1 fruit fly cellular context compared by ENCODE assay signal in the genomic region with DNA sequence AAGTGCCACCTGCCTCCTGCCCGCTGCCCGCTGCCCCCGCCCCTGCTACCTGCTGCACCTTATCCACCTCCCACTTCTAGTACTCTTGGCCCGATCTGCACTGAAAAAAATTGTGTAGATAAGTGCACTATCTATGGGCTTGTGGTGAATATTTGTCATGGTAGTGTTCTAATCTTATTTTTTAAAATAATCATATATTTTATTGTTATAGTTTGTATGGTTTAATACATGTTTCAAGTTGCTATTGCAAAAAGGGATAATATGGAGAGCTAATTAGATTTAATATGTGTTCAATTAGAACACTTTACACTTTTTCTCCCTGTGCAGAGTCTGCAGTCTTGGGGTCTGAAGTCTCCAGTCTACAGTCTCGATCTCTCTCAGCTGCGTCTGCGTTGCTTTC.
TF ChIP-seq lines count a peak whose summit lies in the region.

No protein-coding gene starts in this region.

TF ChIP-seq in whole organism, embryonic, 481 proteins besides CTCF, POLR2A, EP300 and RAD21 (continued from another document):
- TF ChIP-seq gsb-n (tag; optimal IDR thresholded peaks at IDR 0.05; lab: Kevin White, UChicago) (peak; percentile 18), prd (optimal IDR thresholded peaks at IDR 0.05; lab: Kevin White, UChicago) (no peak), prd (GFP tag; IDR thresholded peaks at IDR 0.05; lab: Robert Waterston, UW) (peak; percentile 44; the same call in 1 of the 3 replicates), wor (GFP tag; IDR thresholded peaks at IDR 0.05; lab: Robert Waterston, UW) (no peak), Hmx (GFP tag; optimal IDR thresholded peaks at IDR 0.05; lab: Kevin White, UChicago) (no peak), Sox102F (GFP tag; optimal IDR thresholded peaks at IDR 0.05; lab: Kevin White, UChicago) (peak; percentile 36), usp (GFP tag; optimal IDR thresholded peaks at IDR 0.05; lab: Kevin White, UChicago) (no peak), kah (GFP tag; optimal IDR thresholded peaks at IDR 0.05; lab: Kevin White, UChicago) (no peak), C15 (GFP tag; IDR thresholded peaks at IDR 0.05; lab: Robert Waterston, UW) (no peak), Trl (optimal IDR thresholded peaks at IDR 0.05; lab: Kevin White, UChicago) (no peak), Trl (GFP tag; optimal IDR thresholded peaks at IDR 0.05; lab: Kevin White, UChicago) (no peak), CG34224 (GFP tag; IDR thresholded peaks at IDR 0.05; lab: Robert Waterston, UW; ENCODE audit: partially characterized antibody) (no peak), ttk (GFP tag; IDR thresholded peaks at IDR 0.05; lab: Robert Waterston, UW) (0 out of 2 replicates have a peak, but pooled peaks have one; percentile 20), Hr78 (GFP tag; optimal IDR thresholded peaks at IDR 0.05; lab: Kevin White, UChicago) (peak in 1 of 2 experiments; percentile 1), HLH54F (GFP tag; optimal IDR thresholded peaks at IDR 0.05; lab: Kevin White, UChicago) (no peak), peb (GFP tag; IDR thresholded peaks at IDR 0.05; lab: Robert Waterston, UW) (peak; percentile 58; the same call in 1 of the 2 replicates), lab (GFP tag; optimal IDR thresholded peaks at IDR 0.05; lab: Kevin White, UChicago) (peak; percentile 6), CG12104 (GFP tag; optimal IDR thresholded peaks at IDR 0.05; lab: Kevin White, UChicago) (peak; percentile 1), CG12942 (GFP tag; optimal IDR thresholded peaks at IDR 0.05; lab: Kevin White, UChicago) (peak; percentile 4), CG7745 (tag; optimal IDR thresholded peaks at IDR 0.05; lab: Kevin White, UChicago) (no peak), CG8944 (GFP tag; optimal IDR thresholded peaks at IDR 0.05; lab: Kevin White, UChicago) (no peak), Awh (GFP tag; IDR thresholded peaks at IDR 0.05; lab: Robert Waterston, UW) (no peak), Nf-YA (GFP tag; IDR thresholded peaks at IDR 0.05; lab: Robert Waterston, UW) (no peak), CG17829 (tag; optimal IDR thresholded peaks at IDR 0.05; lab: Kevin White, UChicago) (peak; percentile 57), Bteb2 (GFP tag; optimal IDR thresholded peaks at IDR 0.05; lab: Kevin White, UChicago) (no peak), Xrp1 (GFP tag; IDR thresholded peaks at IDR 0.05; lab: Robert Waterston, UW) (peak; percentile 64; the same call in 1 of the 2 replicates), tap (tag; optimal IDR thresholded peaks at IDR 0.05; lab: Kevin White, UChicago) (peak; percentile 36), fd64A (GFP tag; optimal IDR thresholded peaks at IDR 0.05; lab: Kevin White, UChicago) (no peak), PHDP (tag; optimal IDR thresholded peaks at IDR 0.05; lab: Kevin White, UChicago) (peak; percentile 38), CG11093 (GFP tag; IDR thresholded peaks at IDR 0.05; lab: Robert Waterston, UW) (peak; percentile 31; the same call in 1 of the 3 replicates), Atf3 (GFP tag; optimal IDR thresholded peaks at IDR 0.05; lab: Kevin White, UChicago) (no peak), CG7928 (GFP tag; optimal IDR thresholded peaks at IDR 0.05; lab: Kevin White, UChicago) (no peak), unpg (GFP tag; optimal IDR thresholded peaks at IDR 0.05; lab: Kevin White, UChicago) (peak; percentile 37), Spps (tag; optimal IDR thresholded peaks at IDR 0.05; lab: Kevin White, UChicago) (peak; percentile 2), ken (GFP tag; IDR thresholded peaks at IDR 0.05; lab: Robert Waterston, UW) (no peak), row (GFP tag; IDR thresholded peaks at IDR 0.05; lab: Robert Waterston, UW) (peak; percentile 66), dati (GFP tag; IDR thresholded peaks at IDR 0.05; lab: Robert Waterston, UW) (no peak), CG2678 (tag; optimal IDR thresholded peaks at IDR 0.05; lab: Kevin White, UChicago) (peak; percentile 58), tx (GFP tag; optimal IDR thresholded peaks at IDR 0.05; lab: Kevin White, UChicago) (no peak), fd96Cb (tag; optimal IDR thresholded peaks at IDR 0.05; lab: Kevin White, UChicago) (peak; percentile 60), toy (GFP tag; IDR thresholded peaks at IDR 0.05; lab: Robert Waterston, UW) (no peak), CG10462 (GFP tag; optimal IDR thresholded peaks at IDR 0.05; lab: Kevin White, UChicago) (no peak), CG14860 (GFP tag; IDR thresholded peaks at IDR 0.05; lab: Robert Waterston, UW; ENCODE audit: partially characterized antibody) (no peak), repo (GFP tag; optimal IDR thresholded peaks at IDR 0.05; lab: Kevin White, UChicago) (no peak), CG17385 (GFP tag; optimal IDR thresholded peaks at IDR 0.05; lab: Kevin White, UChicago) (peak; percentile 14), Blimp-1 (GFP tag; optimal IDR thresholded peaks at IDR 0.05; lab: Kevin White, UChicago) (peak; percentile 43), Kr (GFP tag; optimal IDR thresholded peaks at IDR 0.05; lab: Kevin White, UChicago) (no peak), CG11695 (GFP tag; IDR thresholded peaks at IDR 0.05; lab: Robert Waterston, UW) (peak; percentile 19; the same call in 1 of the 3 replicates), pan (optimal IDR thresholded peaks at IDR 0.05; lab: Kevin White, UChicago) (no peak), pan (GFP tag; optimal IDR thresholded peaks at IDR 0.05 in 1 of 2, IDR thresholded peaks at IDR 0.05 in 1 of 2) (peak in 1 of 2 experiments; percentile 25), lola (GFP tag; optimal IDR thresholded peaks at IDR 0.05; lab: Kevin White, UChicago) (peak in 1 of 3 experiments; percentile 54), ftz-f1 (GFP tag; optimal IDR thresholded peaks at IDR 0.05; lab: Kevin White, UChicago) (no peak), hth (optimal IDR thresholded peaks at IDR 0.05; lab: Kevin White, UChicago) (no peak), Neu2 (GFP tag; optimal IDR thresholded peaks at IDR 0.05; lab: Kevin White, UChicago; ENCODE audit: borderline replicate concordance) (no peak), CG4730 (GFP tag; IDR thresholded peaks at IDR 0.05; lab: Robert Waterston, UW) (peak; percentile 31; the same call in 1 of the 2 replicates), ATbp (GFP tag; optimal IDR thresholded peaks at IDR 0.05; lab: Kevin White, UChicago) (peak; percentile 22), trem (tag; optimal IDR thresholded peaks at IDR 0.05; lab: Kevin White, UChicago) (peak; percentile 20), CG12659 (GFP tag; optimal IDR thresholded peaks at IDR 0.05; lab: Kevin White, UChicago) (peak; percentile 15), Hr51 (GFP tag; optimal IDR thresholded peaks at IDR 0.05; lab: Kevin White, UChicago) (peak in 1 of 2 experiments; percentile 49), CG8924 (tag; optimal IDR thresholded peaks at IDR 0.05; lab: Kevin White, UChicago) (peak; percentile 33), tgo (GFP tag; IDR thresholded peaks at IDR 0.05; lab: Robert Waterston, UW) (peak; percentile 62), CG4424 (GFP tag; optimal IDR thresholded peaks at IDR 0.05; lab: Kevin White, UChicago) (peak; percentile 57), gem (tag; optimal IDR thresholded peaks at IDR 0.05; lab: Kevin White, UChicago) (peak; percentile 72), lmd (GFP tag; IDR thresholded peaks at IDR 0.05; lab: Robert Waterston, UW) (peak; percentile 42), nom (GFP tag; optimal IDR thresholded peaks at IDR 0.05; lab: Kevin White, UChicago) (peak; percentile 42), CG8388 (GFP tag; optimal IDR thresholded peaks at IDR 0.05; lab: Kevin White, UChicago) (peak; percentile 31), CG10209 (GFP tag; optimal IDR thresholded peaks at IDR 0.05; lab: Kevin White, UChicago) (peak; percentile 8), Bgb (GFP tag; IDR thresholded peaks at IDR 0.05; lab: Robert Waterston, UW; ENCODE audit: partially characterized antibody) (no peak), CG17359 (tag; optimal IDR thresholded peaks at IDR 0.05; lab: Kevin White, UChicago) (peak; percentile 21), CoRest (tag; optimal IDR thresholded peaks at IDR 0.05; lab: Kevin White, UChicago) (peak; percentile 37), CG31388 (GFP tag; optimal IDR thresholded peaks at IDR 0.05; lab: Kevin White, UChicago) (no peak), CG31441 (GFP tag; IDR thresholded peaks at IDR 0.05; lab: Robert Waterston, UW) (peak; percentile 54), sens (GFP tag; lab: Kevin White, UChicago) (peak; percentile 47), ind (GFP tag; optimal IDR thresholded peaks at IDR 0.05; lab: Kevin White, UChicago) (peak; percentile 12), klu (GFP tag; IDR thresholded peaks at IDR 0.05; lab: Robert Waterston, UW) (0 out of 2 replicates have a peak, but pooled peaks have one; percentile 18), pb (GFP tag; optimal IDR thresholded peaks at IDR 0.05; lab: Kevin White, UChicago) (no peak), CG12391 (tag; optimal IDR thresholded peaks at IDR 0.05; lab: Kevin White, UChicago) (peak; percentile 42), phol (tag; optimal IDR thresholded peaks at IDR 0.05; lab: Kevin White, UChicago) (peak; percentile 66), Hr39 (optimal IDR thresholded peaks at IDR 0.05; lab: Kevin White, UChicago) (no peak), Doc2 (GFP tag; IDR thresholded peaks at IDR 0.05; lab: Robert Waterston, UW) (no peak), CG6689 (GFP tag; IDR thresholded peaks at IDR 0.05; lab: Robert Waterston, UW) (peak; percentile 37; the same call in 1 of the 2 replicates), D19A (tag; optimal IDR thresholded peaks at IDR 0.05; lab: Kevin White, UChicago) (peak; percentile 47), CG17361 (GFP tag; IDR thresholded peaks at IDR 0.05; lab: Robert Waterston, UW) (peak; percentile 59; the same call in 1 of the 3 replicates), CG13424 (tag; optimal IDR thresholded peaks at IDR 0.05; lab: Kevin White, UChicago) (peak; percentile 51), tio (GFP tag; optimal IDR thresholded peaks at IDR 0.05; lab: Kevin White, UChicago) (peak; percentile 7), croc (GFP tag; conservative IDR thresholded peaks at IDR 0.05; lab: Robert Waterston, UW) (peak; percentile 31; the same call in 2 of the 3 replicates), CG10267 (tag; optimal IDR thresholded peaks at IDR 0.05; lab: Kevin White, UChicago) (peak; percentile 43), sisA (GFP tag; IDR thresholded peaks at IDR 0.05; lab: Robert Waterston, UW) (0 out of 2 replicates have a peak, but pooled peaks have one; percentile 32), CG17568 (GFP tag; optimal IDR thresholded peaks at IDR 0.05; lab: Kevin White, UChicago) (no peak), CG2712 (tag; optimal IDR thresholded peaks at IDR 0.05; lab: Kevin White, UChicago) (peak; percentile 81), vvl (GFP tag; IDR thresholded peaks at IDR 0.05; lab: Robert Waterston, UW) (0 out of 2 replicates have a peak, but pooled peaks have one; percentile 31), slp2 (GFP tag; optimal IDR thresholded peaks at IDR 0.05; lab: Kevin White, UChicago) (no peak)
